Fruit fly (Drosophila melanogaster) whole organism, pupa: ENCODE measurements around the gene ppk19.

Source experiments
- CG13204 ChIP-seq: fragments of 200-800 bp; sonication (Bioruptor generic); optimal IDR thresholded peaks from 2 replicates; lab custom pipeline; 2018; ENCODE audit warnings: missing biosample characterization, mild to moderate bottlenecking, missing genetic modification characterization, moderate library complexity
- CG14655 ChIP-seq: fragments of 200-800 bp; sonication (Bioruptor generic); optimal IDR thresholded peaks from 3 replicates; lab custom pipeline; 2017; ENCODE audit warnings: mild to moderate bottlenecking, missing biosample characterization, missing genetic modification reagents, missing genetic modification characterization
- CG15710 ChIP-seq: fragments of 200-800 bp; sonication (Bioruptor generic); optimal IDR thresholded peaks from 2 replicates; lab custom pipeline; 2018; ENCODE audit warnings: missing biosample characterization, mild to moderate bottlenecking, missing genetic modification characterization, moderate library complexity
- CG34367 ChIP-seq: fragments of 200-800 bp; sonication (Bioruptor generic); optimal IDR thresholded peaks from 2 replicates; lab custom pipeline; 2018; ENCODE audit warnings: missing biosample characterization, mild to moderate bottlenecking, missing genetic modification characterization
- CG4496 ChIP-seq: fragments of 200-800 bp; sonication (Bioruptor generic); IDR thresholded peaks from 3 replicates; pipeline ENCODE4 v1.3.6; 2022; ENCODE audit warnings: missing biosample characterization, missing genetic modification characterization
- CG8159 ChIP-seq: fragments of 200-800 bp; sonication (Bioruptor generic); optimal IDR thresholded peaks from 3 replicates; lab custom pipeline; 2018; ENCODE audit warnings: missing biosample characterization, mild to moderate bottlenecking, missing genetic modification characterization, moderate library complexity
- CG9948 ChIP-seq: fragments of 200-800 bp; sonication (Bioruptor generic); optimal IDR thresholded peaks from 2 replicates; lab custom pipeline; 2018; ENCODE audit warnings: missing biosample characterization, mild to moderate bottlenecking, missing genetic modification characterization, moderate library complexity
- D1 ChIP-seq: fragments of 200-800 bp; sonication (Bioruptor generic); optimal IDR thresholded peaks from 2 replicates; lab custom pipeline; 2018; ENCODE audit warnings: missing biosample characterization, mild to moderate bottlenecking, missing genetic modification characterization, moderate library complexity
- EcR ChIP-seq: fragments of 200-800 bp; sonication (Bioruptor generic); optimal IDR thresholded peaks from 3 replicates; lab custom pipeline; 2019; ENCODE audit warnings: missing biosample characterization, missing genetic modification characterization, mild to moderate bottlenecking, moderate library complexity, missing genetic modification reagents
- Pif1A ChIP-seq: fragments of 200-800 bp; sonication (Bioruptor generic); optimal IDR thresholded peaks from 3 replicates; lab custom pipeline; 2016; ENCODE audit warnings: missing biosample characterization, missing genetic modification characterization
- Snoo ChIP-seq: fragments of 200-800 bp; sonication (Bioruptor generic); optimal IDR thresholded peaks from 3 replicates; lab custom pipeline; 2017; ENCODE audit warnings: missing biosample characterization, mild to moderate bottlenecking, missing genetic modification characterization, inconsistent platforms
- rn ChIP-seq: fragments of 200-800 bp; sonication (Bioruptor generic); IDR thresholded peaks from 2 replicates; pipeline ENCODE4 v1.3.6; 2022; ENCODE audit warnings: missing biosample characterization, missing genetic modification characterization

dm6 chr3R:29718363-29718762 is 46.1 kb downstream of the ppk19 start, which contains the start of gene CG15506:
- no peak for TF ChIP-seq Pif1A (GFP tag; lab: Kevin White, UChicago)
- TF ChIP-seq CG9948 (tag; lab: Kevin White, UChicago): no peak
- TF ChIP-seq CG13204 (GFP tag; lab: Kevin White, UChicago): no peak
- no peak for TF ChIP-seq CG15710 (tag; lab: Kevin White, UChicago)
- no peak for TF ChIP-seq CG34367 (tag; lab: Kevin White, UChicago)
- no peak for TF ChIP-seq CG14655
- no peak for TF ChIP-seq Snoo
- TF ChIP-seq CG4496: no peak
- no peak for TF ChIP-seq CG8159 (tag; lab: Kevin White, UChicago)
- TF ChIP-seq D1 (tag; lab: Kevin White, UChicago): no peak
- TF ChIP-seq rn (GFP tag; lab: Robert Waterston, UW): no peak
- TF ChIP-seq EcR (GFP tag; lab: Kevin White, UChicago): no peak
